Worm (Caenorhabditis elegans) whole organism, late embryonic: ENCODE measurements around the gene R05G6.10.
A peak's percentile ranks its signal among the peaks of the same experiment; 100 is the strongest.

Experiments
- C08G9.2 ChIP-seq: sonication (generic microtip); optimal IDR thresholded peaks from 2 replicates; lab custom pipeline; 2016; ENCODE audit warnings: mild to moderate bottlenecking, missing genetic modification characterization, moderate library complexity, missing compliant biosample characterization
- C38D4.7 ChIP-seq: fragments of 200-800 bp; sonication (Bioruptor generic); optimal IDR thresholded peaks from 2 replicates; lab custom pipeline; 2018; ENCODE audit warnings: mild to moderate bottlenecking, missing genetic modification characterization, moderate library complexity, missing compliant biosample characterization
- K09A11.1 ChIP-seq: sonication (generic microtip); optimal IDR thresholded peaks from 2 replicates; lab custom pipeline; 2017; ENCODE audit warnings: antibody characterized with exemption, mild to moderate bottlenecking, missing genetic modification characterization, missing compliant biosample characterization; ENCODE audit not compliant: insufficient read depth
- ahr-1 ChIP-seq: sonication (generic microtip); optimal IDR thresholded peaks from 2 replicates; lab custom pipeline; 2016; ENCODE audit warnings: missing genetic modification characterization, missing compliant biosample characterization
- ama-1 ChIP-seq: fragments of 150-350 bp; optimal IDR thresholded peaks from 2 replicates; lab custom pipeline; 2014
- ceh-14 ChIP-seq: sonication (generic microtip); optimal IDR thresholded peaks from 2 replicates; lab custom pipeline; 2016; ENCODE audit warnings: missing genotype, missing genetic modification characterization, missing compliant biosample characterization
- ceh-19 ChIP-seq: fragments of 200-800 bp; sonication (Bioruptor generic); optimal IDR thresholded peaks from 2 replicates; lab custom pipeline; 2018; ENCODE audit warnings: mild to moderate bottlenecking, missing genetic modification characterization, missing compliant biosample characterization
- ceh-2 ChIP-seq: sonication (generic microtip); optimal IDR thresholded peaks from 2 replicates; lab custom pipeline; 2016; ENCODE audit warnings: missing genotype, missing genetic modification characterization, missing compliant biosample characterization
- ceh-22 ChIP-seq: sonication (generic microtip); optimal IDR thresholded peaks from 2 replicates; lab custom pipeline; 2017; ENCODE audit warnings: missing biosample characterization, missing genetic modification characterization
- ceh-30 ChIP-seq: fragments of 150-350 bp; optimal IDR thresholded peaks from 2 replicates; lab custom pipeline; 2014; ENCODE audit warnings: missing biosample characterization, missing genetic modification characterization
- ceh-31 ChIP-seq: sonication (generic microtip); optimal IDR thresholded peaks from 2 replicates; lab custom pipeline; 2016; ENCODE audit warnings: missing genetic modification characterization, missing compliant biosample characterization
- ceh-34 ChIP-seq: sonication (generic microtip); optimal IDR thresholded peaks from 2 replicates; lab custom pipeline; 2016; ENCODE audit warnings: mild to moderate bottlenecking, missing genetic modification characterization, missing compliant biosample characterization
- ceh-45 ChIP-seq: fragments of 200-800 bp; sonication (Bioruptor generic); IDR thresholded peaks from 2 replicates; pipeline ENCODE4 v1.3.6; 2022; ENCODE audit warnings: missing genetic modification reagents, missing genetic modification characterization, missing compliant biosample characterization
- ceh-48 ChIP-seq: sonication (generic microtip); optimal IDR thresholded peaks from 2 replicates; lab custom pipeline; 2016; ENCODE audit warnings: missing genetic modification characterization, inconsistent platforms, missing compliant biosample characterization
- ceh-6 ChIP-seq: fragments of 200-800 bp; sonication (Bioruptor generic); optimal IDR thresholded peaks from 2 replicates; lab custom pipeline; 2018; ENCODE audit warnings: mild to moderate bottlenecking, missing genetic modification characterization, missing compliant biosample characterization
- dmd-4 ChIP-seq: sonication (generic microtip); optimal IDR thresholded peaks from 2 replicates; lab custom pipeline; 2016; ENCODE audit warnings: borderline replicate concordance, missing genetic modification characterization, missing compliant biosample characterization
- dve-1 ChIP-seq: sonication (generic microtip); optimal IDR thresholded peaks from 2 replicates; lab custom pipeline; 2017; ENCODE audit warnings: antibody characterized with exemption, mild to moderate bottlenecking, missing genetic modification characterization, missing compliant biosample characterization
- elt-2 ChIP-seq: sonication (generic microtip); optimal IDR thresholded peaks from 2 replicates; lab custom pipeline; 2016; ENCODE audit warnings: missing genetic modification reagents, missing genetic modification characterization, missing compliant biosample characterization
- eyg-1 ChIP-seq: sonication (generic microtip); optimal IDR thresholded peaks from 2 replicates; lab custom pipeline; 2016; ENCODE audit warnings: missing genotype, missing genetic modification characterization, missing compliant biosample characterization
- fax-1 ChIP-seq: sonication (generic microtip); optimal IDR thresholded peaks from 2 replicates; lab custom pipeline; 2016; ENCODE audit warnings: missing genotype, missing genetic modification characterization, missing compliant biosample characterization
- fkh-6 ChIP-seq: sonication (generic microtip); optimal IDR thresholded peaks from 2 replicates; lab custom pipeline; 2016; ENCODE audit warnings: missing genetic modification characterization, missing compliant biosample characterization
- gmeb-2 ChIP-seq: sonication (generic microtip); optimal IDR thresholded peaks from 2 replicates; lab custom pipeline; 2016; ENCODE audit warnings: missing genetic modification characterization, inconsistent platforms, missing compliant biosample characterization
- hlh-13 ChIP-seq: fragments of 200-800 bp; sonication (Bioruptor generic); optimal IDR thresholded peaks from 2 replicates; lab custom pipeline; 2018; ENCODE audit warnings: mild to moderate bottlenecking, missing genetic modification characterization, missing compliant biosample characterization
- hlh-15 ChIP-seq: sonication (generic microtip); optimal IDR thresholded peaks from 2 replicates; lab custom pipeline; 2016; ENCODE audit warnings: missing genetic modification characterization, missing compliant biosample characterization
- hlh-30 ChIP-seq: sonication (generic microtip); optimal IDR thresholded peaks from 2 replicates; lab custom pipeline; 2017; ENCODE audit warnings: antibody characterized with exemption, missing genetic modification characterization, missing compliant biosample characterization; ENCODE audit not compliant: insufficient read depth
- hlh-6 ChIP-seq: sonication (generic microtip); optimal IDR thresholded peaks from 2 replicates; lab custom pipeline; 2016; ENCODE audit warnings: missing genotype, missing genetic modification characterization, missing compliant biosample characterization
- madf-2 ChIP-seq: sonication (generic microtip); optimal IDR thresholded peaks from 2 replicates; lab custom pipeline; 2017; ENCODE audit warnings: missing genetic modification characterization, missing compliant biosample characterization
- mec-3 ChIP-seq: sonication (generic microtip); optimal IDR thresholded peaks from 2 replicates; lab custom pipeline; 2016; ENCODE audit warnings: borderline replicate concordance, missing genetic modification characterization, missing compliant biosample characterization
- nfya-1 ChIP-seq: sonication (generic microtip); optimal IDR thresholded peaks from 2 replicates; lab custom pipeline; 2017; ENCODE audit warnings: missing genetic modification characterization, mild to moderate bottlenecking, missing compliant biosample characterization, antibody characterized with exemption, moderate library complexity
- nhr-11 ChIP-seq: fragments of 150-350 bp; optimal IDR thresholded peaks from 2 replicates; lab custom pipeline; 2014; ENCODE audit warnings: missing biosample characterization, missing genetic modification characterization
- pag-3 ChIP-seq: sonication (generic microtip); optimal IDR thresholded peaks from 2 replicates; lab custom pipeline; 2016; ENCODE audit warnings: missing compliant biosample characterization, missing genetic modification characterization, borderline replicate concordance
- pat-9 ChIP-seq: fragments of 200-800 bp; sonication (Bioruptor generic); optimal IDR thresholded peaks from 2 replicates; lab custom pipeline; 2018; ENCODE audit warnings: mild to moderate bottlenecking, missing genetic modification characterization, moderate library complexity, missing compliant biosample characterization
- pax-1 ChIP-seq: fragments of 150-350 bp; optimal IDR thresholded peaks from 2 replicates; lab custom pipeline; 2014; ENCODE audit warnings: missing biosample characterization, missing genetic modification characterization
- pros-1 ChIP-seq: fragments of 150-350 bp; optimal IDR thresholded peaks from 2 replicates; lab custom pipeline; 2014; ENCODE audit warnings: missing biosample characterization, missing genetic modification reagents, missing genetic modification characterization
- ref-2 ChIP-seq: sonication (generic microtip); optimal IDR thresholded peaks from 2 replicates; lab custom pipeline; 2016; ENCODE audit warnings: missing genetic modification characterization, missing compliant biosample characterization
- rnt-1 ChIP-seq: sonication (generic microtip); optimal IDR thresholded peaks from 2 replicates; lab custom pipeline; 2016; ENCODE audit warnings: missing genetic modification characterization, missing compliant biosample characterization
- sdc-2 ChIP-seq: sonication (generic microtip); optimal IDR thresholded peaks from 2 replicates; lab custom pipeline; 2016; ENCODE audit warnings: missing genotype, missing genetic modification characterization, missing compliant biosample characterization
- sox-4 ChIP-seq: sonication (generic microtip); optimal IDR thresholded peaks from 2 replicates; lab custom pipeline; 2017; ENCODE audit warnings: mild to moderate bottlenecking, missing genetic modification characterization, inconsistent platforms, missing compliant biosample characterization
- syd-9 ChIP-seq: sonication (generic microtip); optimal IDR thresholded peaks from 2 replicates; lab custom pipeline; 2016; ENCODE audit warnings: mild to moderate bottlenecking, missing genetic modification characterization, moderate library complexity, missing compliant biosample characterization
- tbx-2 ChIP-seq: sonication (generic microtip); optimal IDR thresholded peaks from 2 replicates; lab custom pipeline; 2016; ENCODE audit warnings: missing genetic modification characterization, missing compliant biosample characterization
- tbx-7 ChIP-seq: sonication (generic microtip); optimal IDR thresholded peaks from 2 replicates; lab custom pipeline; 2016; ENCODE audit warnings: missing genotype, missing genetic modification characterization, missing compliant biosample characterization
- ttx-3 ChIP-seq: sonication (generic microtip); optimal IDR thresholded peaks from 2 replicates; lab custom pipeline; 2016; ENCODE audit warnings: missing genetic modification reagents, missing genetic modification characterization, missing compliant biosample characterization
- unc-55 ChIP-seq: sonication (generic microtip); optimal IDR thresholded peaks from 2 replicates; lab custom pipeline; 2017; ENCODE audit warnings: missing biosample characterization, missing genetic modification reagents, missing genetic modification characterization
- unc-86 ChIP-seq: sonication (generic microtip); optimal IDR thresholded peaks from 2 replicates; lab custom pipeline; 2016; ENCODE audit warnings: missing genetic modification characterization, missing compliant biosample characterization
- ztf-16 ChIP-seq: sonication (generic microtip); optimal IDR thresholded peaks from 2 replicates; lab custom pipeline; 2017; ENCODE audit warnings: missing genetic modification characterization, missing compliant biosample characterization

The R05G6.10 gene

ce11 chrIV:7487554-7488456 lies 54.5 kb downstream of the R05G6.10 start, which contains the start of the genes his-60 and his-59:
Gene his-60, minus strand, starts transcription at chrIV:7487992.
Gene his-59, plus strand, starts transcription at chrIV:7488249.
- no peak for TF ChIP-seq pag-3
- TF ChIP-seq ceh-6, result peak; percentile 0
- no peak for TF ChIP-seq C08G9.2 (tag; lab: Kevin White, UChicago)
- peak; percentile 25 for TF ChIP-seq hlh-30
- no peak for TF ChIP-seq mec-3 (tag; lab: Kevin White, UChicago)
- no peak for TF ChIP-seq pat-9 (tag; lab: Kevin White, UChicago)
- peak; percentile 16 for TF ChIP-seq ztf-16 (tag; lab: Kevin White, UChicago)
- no peak for TF ChIP-seq K09A11.1 (tag; lab: Kevin White, UChicago)
- TF ChIP-seq eyg-1 (tag; lab: Kevin White, UChicago), result no peak
- no peak for TF ChIP-seq ceh-2 (tag; lab: Kevin White, UChicago)
- peak; percentile 33 for TF ChIP-seq nfya-1 (tag; lab: Kevin White, UChicago)
- TF ChIP-seq tbx-7 (tag; lab: Kevin White, UChicago), result peak; percentile 19
- no peak for TF ChIP-seq gmeb-2 (tag; lab: Kevin White, UChicago)
- no peak for TF ChIP-seq nhr-11 (tag; lab: Kevin White, UChicago)
- TF ChIP-seq C38D4.7, result no peak
- no peak for TF ChIP-seq ceh-48
- TF ChIP-seq pros-1 (tag; lab: Kevin White, UChicago), result peak; percentile 31
- peak; percentile 76 for TF ChIP-seq tbx-2 (tag; lab: Kevin White, UChicago)
- TF ChIP-seq ceh-22 (tag; lab: Kevin White, UChicago), result peak; percentile 24
- no peak for TF ChIP-seq ceh-14 (tag; lab: Kevin White, UChicago)
- peak; percentile 16 for TF ChIP-seq elt-2 (tag; lab: Kevin White, UChicago)
- no peak for TF ChIP-seq hlh-15
- no peak for TF ChIP-seq ttx-3 (tag; lab: Kevin White, UChicago)
- no peak for TF ChIP-seq hlh-6 (tag; lab: Kevin White, UChicago)
- peak; percentile 77 for TF ChIP-seq ceh-31 (tag; lab: Kevin White, UChicago)
- peak; percentile 57 for TF ChIP-seq sdc-2 (tag; lab: Kevin White, UChicago)
- TF ChIP-seq ref-2 (tag; lab: Kevin White, UChicago), result peak; percentile 83
- TF ChIP-seq ceh-34, result peak; percentile 77
- TF ChIP-seq ama-1 (lab: Kevin White, UChicago), result peak; percentile 90
- TF ChIP-seq, all 69 proteins: peak for 14

ce11 chrIV:7486201-7486947 lies 56.0 kb downstream of the R05G6.10 start, which contains the start of the genes his-61 and his-62:
Gene his-61, minus strand, starts transcription at chrIV:7486217.
Gene his-62, plus strand, starts transcription at chrIV:7486545.
- TF ChIP-seq madf-2 (tag; lab: Kevin White, UChicago), result peak; percentile 46
- peak; percentile 60 for TF ChIP-seq ceh-2 (tag; lab: Kevin White, UChicago)
- peak; percentile 66; the same call in 1 of the 2 replicates for TF ChIP-seq ceh-45
- peak; percentile 39 for TF ChIP-seq dmd-4
- TF ChIP-seq ahr-1 (tag; lab: Kevin White, UChicago), result peak; percentile 38
- TF ChIP-seq ztf-16 (tag; lab: Kevin White, UChicago), result peak; percentile 44
- TF ChIP-seq unc-55, result peak; percentile 80
- peak; percentile 95 for TF ChIP-seq ceh-31 (tag; lab: Kevin White, UChicago)
- no peak for TF ChIP-seq ceh-30 (tag; lab: Kevin White, UChicago)
- no peak for TF ChIP-seq hlh-13 (GFP tag; lab: Kevin White, UChicago)
- TF ChIP-seq ttx-3 (tag; lab: Kevin White, UChicago), result no peak
- TF ChIP-seq ceh-19, result peak; percentile 40
- no peak for TF ChIP-seq sox-4 (tag; lab: Kevin White, UChicago)
- TF ChIP-seq ceh-6, result peak; percentile 15
- TF ChIP-seq tbx-2 (tag; lab: Kevin White, UChicago), result peak; percentile 88
- TF ChIP-seq dve-1 (tag; lab: Kevin White, UChicago), result peak; percentile 90
- peak; percentile 50 for TF ChIP-seq sdc-2 (tag; lab: Kevin White, UChicago)
- TF ChIP-seq unc-86 (tag; lab: Kevin White, UChicago), result peak; percentile 65
- TF ChIP-seq rnt-1 (tag; lab: Kevin White, UChicago), result peak; percentile 65
- TF ChIP-seq pax-1, result peak; percentile 89
- TF ChIP-seq ceh-14 (tag; lab: Kevin White, UChicago), result peak; percentile 38
- TF ChIP-seq C08G9.2 (tag; lab: Kevin White, UChicago), result peak; percentile 57
- peak; percentile 2 for TF ChIP-seq syd-9 (tag; lab: Kevin White, UChicago)
- TF ChIP-seq pros-1 (tag; lab: Kevin White, UChicago), result peak; percentile 78
- TF ChIP-seq ceh-34, result peak; percentile 94
- TF ChIP-seq fkh-6 (tag; lab: Kevin White, UChicago), result no peak
- peak; percentile 71 for TF ChIP-seq elt-2 (tag; lab: Kevin White, UChicago)
- TF ChIP-seq K09A11.1 (tag; lab: Kevin White, UChicago), result no peak
- peak; percentile 69 for TF ChIP-seq tbx-7 (tag; lab: Kevin White, UChicago)
- TF ChIP-seq fax-1 (tag; lab: Kevin White, UChicago), result no peak
